Fruit fly (Drosophila melanogaster) whole organism, embryonic: Measurements from ENCODE around the gene fmt.

Experiments
- CG10147 ChIP-seq: fragments of 200-800 bp; sonication (Bioruptor generic); optimal IDR thresholded peaks from 2 replicates; lab custom pipeline; 2019; ENCODE audit warnings: missing biosample characterization, mild to moderate bottlenecking, missing genetic modification characterization, moderate library complexity
- CG1024 ChIP-seq: fragments of 200-800 bp; sonication (Bioruptor generic); IDR thresholded peaks from 2 replicates; pipeline ENCODE4 v1.3.6; 2022; ENCODE audit warnings: missing biosample characterization, missing genetic modification characterization
- CG10274 ChIP-seq: fragments of 200-800 bp; sonication (Bioruptor generic); optimal IDR thresholded peaks from 3 replicates; lab custom pipeline; 2017; ENCODE audit warnings: missing biosample characterization, mild to moderate bottlenecking, missing genetic modification characterization
- CG11398 ChIP-seq: fragments of 200-800 bp; sonication (Bioruptor generic); optimal IDR thresholded peaks from 2 replicates; lab custom pipeline; 2016; ENCODE audit warnings: missing biosample characterization, missing genetic modification characterization
- CG11560 ChIP-seq: fragments of 200-800 bp; sonication (Bioruptor generic); IDR thresholded peaks from 3 replicates; pipeline ENCODE4 v1.3.6; 2022; ENCODE audit warnings: missing biosample characterization, missing genetic modification characterization
- CG12299 ChIP-seq: fragments of 200-800 bp; sonication (Bioruptor generic); optimal IDR thresholded peaks from 2 replicates; lab custom pipeline; 2018; ENCODE audit warnings: missing biosample characterization, mild to moderate bottlenecking, missing genetic modification characterization
- CG12391 ChIP-seq: fragments of 200-800 bp; sonication (Bioruptor generic); optimal IDR thresholded peaks from 3 replicates; lab custom pipeline; 2018; ENCODE audit warnings: missing biosample characterization, mild to moderate bottlenecking, missing genetic modification characterization, moderate library complexity
- CG14014 ChIP-seq: fragments of 200-800 bp; sonication (Bioruptor generic); IDR thresholded peaks from 2 replicates; pipeline ENCODE4 v1.3.6; 2022; ENCODE audit warnings: missing biosample characterization, missing genetic modification characterization
- CG14667 ChIP-seq: fragments of 200-800 bp; sonication (Bioruptor generic); IDR thresholded peaks from 2 replicates; pipeline ENCODE4 v1.3.6; 2022; ENCODE audit warnings: missing biosample characterization, missing genetic modification characterization
- CG14710 ChIP-seq: fragments of 200-800 bp; sonication (Bioruptor generic); optimal IDR thresholded peaks from 3 replicates; lab custom pipeline; 2019; ENCODE audit warnings: missing biosample characterization, mild to moderate bottlenecking, missing genetic modification characterization, moderate library complexity
- CG17829 ChIP-seq: fragments of 200-800 bp; optimal IDR thresholded peaks from 2 replicates; lab custom pipeline; 2019; ENCODE audit warnings: missing biosample characterization, mild to moderate bottlenecking, missing genetic modification characterization, moderate library complexity
- CG3065 ChIP-seq: fragments of 200-800 bp; sonication (Bioruptor generic); optimal IDR thresholded peaks from 2 replicates; lab custom pipeline; 2016; ENCODE audit warnings: missing biosample characterization, missing genetic modification characterization
- CG3407 ChIP-seq: fragments of 200-800 bp; sonication (Bioruptor generic); optimal IDR thresholded peaks from 2 replicates; lab custom pipeline; 2018; ENCODE audit warnings: missing biosample characterization, mild to moderate bottlenecking, missing genetic modification characterization
- CG3995 ChIP-seq: fragments of 200-800 bp; sonication (Bioruptor generic); optimal IDR thresholded peaks from 3 replicates; lab custom pipeline; 2016; ENCODE audit warnings: missing biosample characterization, missing genetic modification characterization
- CG4328 ChIP-seq: fragments of 200-800 bp; sonication (Bioruptor generic); optimal IDR thresholded peaks from 3 replicates; lab custom pipeline; 2017; ENCODE audit warnings: missing biosample characterization, missing genetic modification reagents, missing genetic modification characterization
- CG4820 ChIP-seq: fragments of 200-800 bp; sonication (Bioruptor generic); optimal IDR thresholded peaks from 3 replicates; lab custom pipeline; 2016; ENCODE audit warnings: missing biosample characterization, missing genetic modification characterization
- CG4854 ChIP-seq: fragments of 200-800 bp; sonication (Bioruptor generic); optimal IDR thresholded peaks from 2 replicates; lab custom pipeline; 2016; ENCODE audit warnings: missing biosample characterization, missing genetic modification characterization, inconsistent platforms
- CG6683 ChIP-seq: fragments of 200-800 bp; sonication (Bioruptor generic); optimal IDR thresholded peaks from 2 replicates; lab custom pipeline; 2017; ENCODE audit warnings: missing biosample characterization, mild to moderate bottlenecking, missing genetic modification characterization, missing genetic modification reagents
- CG7357 ChIP-seq: fragments of 200-800 bp; sonication (Bioruptor generic); IDR thresholded peaks from 3 replicates; pipeline ENCODE4 v1.3.6; 2022; ENCODE audit warnings: missing biosample characterization, missing genetic modification characterization
- CG9817 ChIP-seq: fragments of 200-800 bp; sonication (Bioruptor generic); optimal IDR thresholded peaks from 2 replicates; lab custom pipeline; 2018; ENCODE audit warnings: missing biosample characterization, mild to moderate bottlenecking, missing genetic modification characterization, moderate library complexity
- Doc3 ChIP-seq: fragments of 200-800 bp; sonication (Bioruptor generic); IDR thresholded peaks from 3 replicates; pipeline ENCODE4 v1.3.6; 2022; ENCODE audit warnings: missing biosample characterization, missing genetic modification characterization; ENCODE audit not compliant: partially characterized antibody
- Gsc ChIP-seq: fragments of 200-800 bp; sonication (Bioruptor generic); IDR thresholded peaks from 2 replicates; pipeline ENCODE4 v1.3.6; 2022; ENCODE audit warnings: missing biosample characterization, missing genetic modification characterization
- HLH54F ChIP-seq: fragments of 200-800 bp; sonication (Bioruptor generic); optimal IDR thresholded peaks from 3 replicates; lab custom pipeline; 2016; ENCODE audit warnings: missing biosample characterization, missing genetic modification characterization
- Hr51 ChIP-seq, 2 experiments: fragments of 200-800 bp; sonication (Bioruptor generic); optimal IDR thresholded peaks; 2 replicates in 1 of 2; 3 replicates in 1 of 2; lab custom pipeline; 2016 to 2018; ENCODE audit warnings: missing biosample characterization in 2 of 2, missing genetic modification characterization in 2 of 2, mild to moderate bottlenecking in 1 of 2, moderate library complexity in 1 of 2
- Meics ChIP-seq: fragments of 200-800 bp; sonication (Bioruptor generic); optimal IDR thresholded peaks from 2 replicates; lab custom pipeline; 2017; ENCODE audit warnings: missing biosample characterization, mild to moderate bottlenecking, missing genetic modification characterization
- NFAT ChIP-seq: fragments of 200-800 bp; sonication (Bioruptor generic); IDR thresholded peaks from 2 replicates; pipeline ENCODE4 v1.3.6; 2022; ENCODE audit warnings: missing biosample characterization, missing genetic modification characterization
- Opbp ChIP-seq: fragments of 200-800 bp; sonication (Bioruptor generic); IDR thresholded peaks from 3 replicates; pipeline ENCODE4 v1.3.6; 2022; ENCODE audit warnings: missing biosample characterization, missing genetic modification characterization; ENCODE audit not compliant: partially characterized antibody
- Ravus ChIP-seq: fragments of 200-800 bp; sonication (Bioruptor generic); IDR thresholded peaks from 2 replicates; pipeline ENCODE4 v1.3.6; 2022; ENCODE audit warnings: missing biosample characterization, missing genetic modification characterization
- Scr ChIP-seq: fragments of 200-800 bp; sonication (Bioruptor generic); IDR thresholded peaks from 2 replicates; pipeline ENCODE4 v1.3.6; 2022; ENCODE audit warnings: missing biosample characterization, missing genetic modification characterization; ENCODE audit not compliant: partially characterized antibody
- Six4 ChIP-seq: fragments of 200-800 bp; sonication (Bioruptor generic); optimal IDR thresholded peaks from 2 replicates; lab custom pipeline; 2016; ENCODE audit warnings: missing biosample characterization, missing genetic modification characterization
- Taf1 ChIP-seq: fragments of 200-800 bp; sonication (Bioruptor generic); IDR thresholded peaks from 2 replicates; pipeline ENCODE4 v1.3.6; 2022; ENCODE audit warnings: missing biosample characterization, missing genetic modification characterization
- YL-1 ChIP-seq: fragments of 200-800 bp; sonication (Bioruptor generic); optimal IDR thresholded peaks from 3 replicates; lab custom pipeline; 2017; ENCODE audit warnings: missing biosample characterization, mild to moderate bottlenecking, missing genetic modification characterization
- az2 ChIP-seq: fragments of 200-800 bp; sonication (Bioruptor generic); optimal IDR thresholded peaks from 3 replicates; lab custom pipeline; 2016; ENCODE audit warnings: missing biosample characterization, missing genetic modification characterization
- danr ChIP-seq: fragments of 200-800 bp; sonication (Bioruptor generic); IDR thresholded peaks from 2 replicates; pipeline ENCODE4 v1.3.6; 2022; ENCODE audit warnings: missing biosample characterization, missing genetic modification characterization
- dysf ChIP-seq: fragments of 200-800 bp; sonication (Bioruptor generic); IDR thresholded peaks from 3 replicates; pipeline ENCODE4 v1.3.6; 2022; ENCODE audit warnings: missing biosample characterization, missing genetic modification characterization
- fru ChIP-seq: fragments of >200 bp; optimal IDR thresholded peaks from 2 replicates; lab custom pipeline; 2017
- gcm ChIP-seq: fragments of 200-800 bp; sonication (Bioruptor generic); optimal IDR thresholded peaks from 2 replicates; lab custom pipeline; 2019; ENCODE audit warnings: missing biosample characterization, mild to moderate bottlenecking, missing genetic modification characterization, moderate library complexity
- her ChIP-seq: fragments of 200-800 bp; sonication (Bioruptor generic); optimal IDR thresholded peaks from 2 replicates; lab custom pipeline; 2016; ENCODE audit warnings: missing biosample characterization, missing genetic modification characterization
- insv ChIP-seq, 2 experiments: fragments of 200-800 bp; sonication (Bioruptor generic); optimal IDR thresholded peaks; 3 replicates each; lab custom pipeline; 2016 to 2018; ENCODE audit warnings: missing biosample characterization in 2 of 2, missing genetic modification characterization in 2 of 2
- lab ChIP-seq: fragments of 200-800 bp; sonication (Bioruptor generic); optimal IDR thresholded peaks from 3 replicates; lab custom pipeline; 2017; ENCODE audit warnings: missing biosample characterization, missing genetic modification characterization, mild to moderate bottlenecking, moderate library complexity, missing genetic modification reagents
- lmd ChIP-seq: fragments of 200-800 bp; sonication (Bioruptor generic); IDR thresholded peaks from 2 replicates; pipeline ENCODE4 v1.3.6; 2022; ENCODE audit warnings: missing biosample characterization, missing genetic modification characterization
- nau ChIP-seq: fragments of 200-800 bp; sonication (Bioruptor generic); optimal IDR thresholded peaks from 3 replicates; lab custom pipeline; 2017; ENCODE audit warnings: missing biosample characterization, mild to moderate bottlenecking, missing genetic modification characterization, missing genetic modification reagents
- sob ChIP-seq: fragments of 200-800 bp; sonication (Bioruptor generic); IDR thresholded peaks from 2 replicates; pipeline ENCODE4 v1.3.6; 2022; ENCODE audit warnings: missing biosample characterization, missing genetic modification characterization
- tll ChIP-seq, 2 experiments: fragments of 200-800 bp in 1 of 2; fragments of >200 bp in 1 of 2; sonication (Bioruptor generic) in 1 of 2; optimal IDR thresholded peaks; 2 replicates each; lab custom pipeline; 2017 to 2019; ENCODE audit warnings: missing biosample characterization in 2 of 2, missing genetic modification characterization in 2 of 2, mild to moderate bottlenecking in 1 of 2, moderate library complexity in 1 of 2
- toy ChIP-seq: fragments of 200-800 bp; sonication (Bioruptor generic); IDR thresholded peaks from 2 replicates; pipeline ENCODE4 v1.3.6; 2022; ENCODE audit warnings: missing biosample characterization, missing genetic modification characterization
- trem ChIP-seq: fragments of 200-800 bp; optimal IDR thresholded peaks from 3 replicates; lab custom pipeline; 2019; ENCODE audit warnings: missing biosample characterization, mild to moderate bottlenecking, missing genetic modification characterization, moderate library complexity
- unc-4 ChIP-seq: fragments of 200-800 bp; sonication (Bioruptor generic); IDR thresholded peaks from 2 replicates; pipeline ENCODE4 v1.3.6; 2022; ENCODE audit warnings: missing biosample characterization, missing genetic modification characterization; ENCODE audit not compliant: partially characterized antibody
- zen ChIP-seq: fragments of 200-800 bp; sonication (Bioruptor generic); optimal IDR thresholded peaks from 3 replicates; lab custom pipeline; 2018; ENCODE audit warnings: missing biosample characterization, mild to moderate bottlenecking, missing genetic modification characterization, moderate library complexity

fmt gene

DNA sequence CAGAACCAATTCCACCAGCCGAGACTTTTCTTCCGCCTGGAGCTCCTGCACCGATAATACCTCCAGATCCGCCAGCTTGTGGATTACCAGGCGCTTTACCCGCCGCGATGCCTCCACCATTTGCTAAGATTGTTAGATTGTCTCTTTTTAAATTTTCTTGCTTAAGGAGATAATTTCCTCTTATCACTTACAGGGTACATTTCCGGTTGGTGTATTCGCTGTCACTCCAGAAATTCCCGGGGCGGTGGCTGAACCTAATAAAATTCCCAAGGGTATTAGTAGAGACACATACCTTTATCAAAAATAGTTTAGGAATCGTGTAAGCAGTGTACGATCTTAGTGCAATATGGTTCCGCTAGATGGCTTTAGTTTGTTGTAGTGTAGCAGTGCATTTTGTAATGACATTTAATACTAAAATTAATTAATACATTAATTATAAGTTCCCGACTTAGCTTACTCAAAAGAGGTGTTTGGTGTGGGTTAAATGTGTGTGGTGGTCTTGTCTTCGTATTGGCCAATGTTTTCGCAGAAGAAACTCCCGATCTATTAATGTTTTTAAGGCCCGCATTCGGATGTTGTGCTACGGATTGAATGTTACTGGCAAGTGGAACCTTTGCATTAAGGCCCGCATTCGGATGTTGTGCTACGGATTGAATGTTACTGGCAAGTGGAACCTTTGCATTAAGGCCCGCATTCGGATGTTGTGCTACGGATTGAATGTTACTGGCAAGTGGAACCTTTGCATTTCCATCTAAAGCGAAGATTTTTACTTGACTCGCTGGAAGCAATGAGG is 48.9 kb downstream of the fmt start (continued):
- TF ChIP-seq Gsc (GFP tag; lab: Robert Waterston, UW) = no peak
- TF ChIP-seq Meics (GFP tag; lab: Kevin White, UChicago) = peak; percentile 89
- TF ChIP-seq CG9817 (tag; lab: Kevin White, UChicago) = peak; percentile 70
- peak; percentile 89 for TF ChIP-seq NFAT (GFP tag; lab: Robert Waterston, UW)
- peak; percentile 32 for TF ChIP-seq az2
- TF ChIP-seq tll (GFP tag; optimal IDR thresholded peaks at IDR 0.05; lab: Kevin White, UChicago) = peak in 1 of 2 experiments; percentile 81
- no peak for TF ChIP-seq Doc3 (GFP tag; lab: Robert Waterston, UW)
- TF ChIP-seq CG10147 (GFP tag; lab: Kevin White, UChicago) = peak; percentile 54
- peak; percentile 69 for TF ChIP-seq CG17829
- peak; percentile 74 for TF ChIP-seq lmd (GFP tag; lab: Robert Waterston, UW)
- TF ChIP-seq gcm (GFP tag; lab: Kevin White, UChicago) = peak; percentile 54
- peak; percentile 55 for TF ChIP-seq CG11398
- peak; percentile 79; the same call in 2 of the 3 replicates for TF ChIP-seq dysf (GFP tag; lab: Robert Waterston, UW)
- TF ChIP-seq CG14667 (GFP tag; lab: Robert Waterston, UW) = no peak
- TF ChIP-seq Scr (GFP tag; lab: Robert Waterston, UW) = no peak
- TF ChIP-seq CG3407 (GFP tag; lab: Kevin White, UChicago) = peak; percentile 68
- peak; percentile 41; the same call in 1 of the 2 replicates for TF ChIP-seq danr (GFP tag; lab: Robert Waterston, UW)
- TF ChIP-seq CG14014 (GFP tag; lab: Robert Waterston, UW) = peak; percentile 70; the same call in 1 of the 2 replicates
- TF ChIP-seq trem (tag; lab: Kevin White, UChicago) = peak; percentile 41
- no peak for TF ChIP-seq HLH54F (GFP tag; lab: Kevin White, UChicago)
- peak; percentile 42 for TF ChIP-seq Taf1 (GFP tag; lab: Robert Waterston, UW)
- peak; percentile 94 for TF ChIP-seq lab (GFP tag; lab: Kevin White, UChicago)
- peak; percentile 55 for TF ChIP-seq zen (tag; lab: Kevin White, UChicago)
- TF ChIP-seq CG1024 = peak; percentile 89
- no peak for TF ChIP-seq CG11560 (tag; lab: Robert Waterston, UW)
- peak; percentile 46 for TF ChIP-seq Six4 (GFP tag; lab: Kevin White, UChicago)
- TF ChIP-seq YL-1 (GFP tag; lab: Kevin White, UChicago) = peak; percentile 25
- TF ChIP-seq CG7357 = peak; percentile 88
- peak; percentile 61 for TF ChIP-seq CG14710 (tag; lab: Kevin White, UChicago)
- TF ChIP-seq Ravus (GFP tag; lab: Robert Waterston, UW) = no peak; the same call in 1 of the 2 replicates
- peak; percentile 87 for TF ChIP-seq nau (GFP tag; lab: Kevin White, UChicago)
- peak; percentile 69; the same call in 1 of the 2 replicates for TF ChIP-seq toy (GFP tag; lab: Robert Waterston, UW)
- TF ChIP-seq CG6683 (GFP tag; lab: Kevin White, UChicago) = peak; percentile 61
- peak; percentile 46 to 53 for TF ChIP-seq Hr51 (GFP tag; optimal IDR thresholded peaks at IDR 0.05; lab: Kevin White, UChicago)
- no peak for TF ChIP-seq unc-4 (GFP tag; lab: Robert Waterston, UW)
- peak; percentile 56 for TF ChIP-seq CG12391
- peak; percentile 77 for TF ChIP-seq CG4854 (GFP tag; lab: Kevin White, UChicago)
- TF ChIP-seq CG3995 = peak; percentile 3
- peak; percentile 69 for TF ChIP-seq CG10274
- TF ChIP-seq CG4820 (GFP tag; lab: Kevin White, UChicago) = peak; percentile 47
- peak; percentile 64 for TF ChIP-seq her (GFP tag; lab: Kevin White, UChicago)
- TF ChIP-seq CG12299 = peak; percentile 16
- no peak for TF ChIP-seq fru (lab: Kevin White, UChicago)
- TF ChIP-seq Opbp (GFP tag; lab: Robert Waterston, UW) = no peak
- no peak for TF ChIP-seq CG3065 (GFP tag; lab: Kevin White, UChicago)
- TF ChIP-seq sob (GFP tag; lab: Robert Waterston, UW) = peak; percentile 87
- TF ChIP-seq CG4328 (GFP tag; lab: Kevin White, UChicago) = peak; percentile 81
- peak in 1 of 2 experiments; percentile 47 for TF ChIP-seq insv (GFP tag; optimal IDR thresholded peaks at IDR 0.05; lab: Kevin White, UChicago)
